Worm (Caenorhabditis elegans) whole organism, L2 larva: ENCODE measurements around the gene fbxc-21.

ENCODE experiments used
- C34F6.9 ChIP-seq: fragments of 150-350 bp; optimal IDR thresholded peaks from 2 replicates; lab custom pipeline; 2014; ENCODE audit warnings: missing biosample characterization, missing genetic modification characterization
- F13H6.1 ChIP-seq: sonication (generic microtip); optimal IDR thresholded peaks from 2 replicates; lab custom pipeline; 2016; ENCODE audit warnings: missing genetic modification characterization, missing compliant biosample characterization
- R02D3.7 ChIP-seq: fragments of 150-350 bp; optimal IDR thresholded peaks from 2 replicates; lab custom pipeline; 2014; ENCODE audit warnings: missing biosample characterization, missing genetic modification characterization
- Y55F3AM.14 ChIP-seq: fragments of 200-800 bp; sonication (Bioruptor generic); optimal IDR thresholded peaks from 2 replicates; lab custom pipeline; 2018; ENCODE audit warnings: mild to moderate bottlenecking, missing genetic modification characterization, missing compliant biosample characterization
- alr-1 ChIP-seq: fragments of 150-350 bp; optimal IDR thresholded peaks from 2 replicates; lab custom pipeline; 2014; ENCODE audit warnings: missing biosample characterization, missing genetic modification characterization
- aly-2 ChIP-seq: fragments of 150-350 bp; optimal IDR thresholded peaks from 2 replicates; lab custom pipeline; 2014; ENCODE audit warnings: missing biosample characterization, missing genetic modification characterization
- blmp-1 ChIP-seq: sonication (generic microtip); optimal IDR thresholded peaks from 2 replicates; lab custom pipeline; 2017; ENCODE audit warnings: missing genetic modification characterization, mild to moderate bottlenecking, missing compliant biosample characterization, antibody characterized with exemption, moderate library complexity; ENCODE audit not compliant: insufficient read depth
- ceh-82 ChIP-seq: fragments of 150-350 bp; optimal IDR thresholded peaks from 2 replicates; lab custom pipeline; 2014; ENCODE audit warnings: missing biosample characterization, missing genetic modification characterization
- crh-2 ChIP-seq: sonication (generic microtip); optimal IDR thresholded peaks from 2 replicates; lab custom pipeline; 2017; ENCODE audit warnings: missing biosample characterization, missing genetic modification characterization
- elt-1 ChIP-seq: fragments of 150-350 bp; optimal IDR thresholded peaks from 2 replicates; lab custom pipeline; 2014; ENCODE audit warnings: missing biosample characterization, missing genetic modification characterization
- elt-3 ChIP-seq: sonication (generic microtip); optimal IDR thresholded peaks from 2 replicates; lab custom pipeline; 2017; ENCODE audit warnings: missing biosample characterization, missing genetic modification characterization
- fos-1 ChIP-seq: fragments of 150-350 bp; optimal IDR thresholded peaks from 2 replicates; lab custom pipeline; 2014; ENCODE audit warnings: missing biosample characterization, missing genetic modification characterization
- lin-11 ChIP-seq: fragments of 150-350 bp; sonication (generic microtip); optimal IDR thresholded peaks from 2 replicates; lab custom pipeline; 2014; ENCODE audit warnings: missing biosample characterization, missing genetic modification characterization, inconsistent platforms, mixed read lengths
- lin-39 ChIP-seq: fragments of 150-350 bp; optimal IDR thresholded peaks from 2 replicates; lab custom pipeline; 2014; ENCODE audit warnings: missing biosample characterization, missing genetic modification reagents, missing genetic modification characterization
- lsy-2 ChIP-seq, 2 experiments: fragments of 150-350 bp in 1 of 2; sonication (generic microtip) in 1 of 2; optimal IDR thresholded peaks; 2 replicates each; lab custom pipeline; 2014 to 2017; ENCODE audit warnings: missing biosample characterization in 2 of 2, missing genetic modification characterization in 2 of 2
- mab-5 ChIP-seq: fragments of 150-350 bp; optimal IDR thresholded peaks from 2 replicates; lab custom pipeline; 2014; ENCODE audit warnings: missing biosample characterization, missing genetic modification characterization
- mbf-1 ChIP-seq: sonication (generic microtip); optimal IDR thresholded peaks from 2 replicates; lab custom pipeline; 2017; ENCODE audit warnings: missing biosample characterization, missing genetic modification characterization
- mdl-1 ChIP-seq, 2 experiments: fragments of 150-350 bp in 1 of 2; sonication (generic microtip) in 1 of 2; optimal IDR thresholded peaks; 2 replicates each; lab custom pipeline; 2017; ENCODE audit warnings: missing biosample characterization in 2 of 2, missing genetic modification characterization in 2 of 2
- nhr-10 ChIP-seq: sonication (generic microtip); optimal IDR thresholded peaks from 2 replicates; lab custom pipeline; 2017; ENCODE audit warnings: missing biosample characterization, missing genetic modification characterization
- nhr-11 ChIP-seq: fragments of 150-350 bp; optimal IDR thresholded peaks from 2 replicates; lab custom pipeline; 2014; ENCODE audit warnings: missing biosample characterization, missing genetic modification characterization
- nhr-12 ChIP-seq: fragments of 150-350 bp; optimal IDR thresholded peaks from 2 replicates; lab custom pipeline; 2014; ENCODE audit warnings: missing biosample characterization, missing genetic modification characterization
- nhr-129 ChIP-seq: fragments of 150-350 bp; optimal IDR thresholded peaks from 2 replicates; lab custom pipeline; 2014; ENCODE audit warnings: missing biosample characterization, missing genetic modification characterization
- nhr-21 ChIP-seq: fragments of 150-350 bp; optimal IDR thresholded peaks from 2 replicates; lab custom pipeline; 2014; ENCODE audit warnings: missing biosample characterization, missing genetic modification characterization
- nhr-23 ChIP-seq: fragments of 150-350 bp; optimal IDR thresholded peaks from 2 replicates; lab custom pipeline; 2014; ENCODE audit warnings: missing biosample characterization, missing genetic modification reagents, missing genetic modification characterization
- nhr-237 ChIP-seq: fragments of 150-350 bp; optimal IDR thresholded peaks from 2 replicates; lab custom pipeline; 2014; ENCODE audit warnings: missing biosample characterization, missing genetic modification characterization
- nhr-6 ChIP-seq: fragments of 150-350 bp; optimal IDR thresholded peaks from 2 replicates; lab custom pipeline; 2014; ENCODE audit warnings: missing biosample characterization, missing genetic modification characterization
- peb-1 ChIP-seq: fragments of 150-350 bp; optimal IDR thresholded peaks from 2 replicates; lab custom pipeline; 2014; ENCODE audit warnings: missing biosample characterization, missing genetic modification characterization
- sem-4 ChIP-seq: fragments of 150-350 bp; optimal IDR thresholded peaks from 2 replicates; lab custom pipeline; 2014; ENCODE audit warnings: missing biosample characterization, missing genetic modification reagents, missing genetic modification characterization
- skn-1 ChIP-seq: sonication (generic microtip); optimal IDR thresholded peaks from 2 replicates; lab custom pipeline; 2017; ENCODE audit warnings: missing biosample characterization, missing genetic modification characterization
- sma-3 ChIP-seq: sonication (generic microtip); optimal IDR thresholded peaks from 2 replicates; lab custom pipeline; 2016; ENCODE audit warnings: missing genetic modification reagents, missing genetic modification characterization, missing compliant biosample characterization
- sma-9 ChIP-seq, 2 experiments: fragments of 150-350 bp in 1 of 2; sonication (generic microtip) in 1 of 2; optimal IDR thresholded peaks; 2 replicates each; lab custom pipeline; 2014 to 2016; ENCODE audit warnings: missing genetic modification characterization in 2 of 2, mild to moderate bottlenecking in 1 of 2, missing biosample characterization in 1 of 2, missing compliant biosample characterization in 1 of 2, missing genetic modification reagents in 1 of 2, moderate library complexity in 1 of 2
- unc-55 ChIP-seq: fragments of 150-350 bp; sonication (generic microtip); optimal IDR thresholded peaks from 3 replicates; lab custom pipeline; 2014; ENCODE audit warnings: missing biosample characterization, missing genetic modification reagents, missing genetic modification characterization
- unc-62 ChIP-seq: fragments of 150-350 bp; optimal IDR thresholded peaks from 2 replicates; lab custom pipeline; 2014; ENCODE audit warnings: missing biosample characterization, missing genetic modification reagents, missing genetic modification characterization
- zag-1 ChIP-seq: fragments of 150-350 bp; optimal IDR thresholded peaks from 2 replicates; lab custom pipeline; 2014; ENCODE audit warnings: missing biosample characterization, missing genetic modification characterization
- ztf-1 ChIP-seq: fragments of 200-800 bp; sonication (Bioruptor generic); conservative IDR thresholded peaks from 2 replicates; pipeline ENCODE4 v1.3.6; 2022; ENCODE audit warnings: missing genetic modification characterization, missing compliant biosample characterization
- ztf-11 ChIP-seq: sonication (generic microtip); optimal IDR thresholded peaks from 2 replicates; lab custom pipeline; 2017; ENCODE audit warnings: missing biosample characterization, missing genetic modification characterization
- ztf-4 ChIP-seq: fragments of 150-350 bp; optimal IDR thresholded peaks from 2 replicates; lab custom pipeline; 2014; ENCODE audit warnings: missing biosample characterization, missing genetic modification characterization

The fbxc-21 gene

ce11 chrII:1714772-1715353 lies 22.1 kb upstream of the fbxc-21 start, which contains the start of gene btb-6:
Gene btb-6, plus strand, starts transcription at chrII:1715303.
- no peak for TF ChIP-seq Y55F3AM.14
- no peak for TF ChIP-seq lin-11 (tag; lab: Kevin White, UChicago)
- TF ChIP-seq nhr-129 (tag; lab: Kevin White, UChicago): no peak
- TF ChIP-seq elt-3: no peak
- no peak for TF ChIP-seq zag-1 (tag; lab: Kevin White, UChicago)
- TF ChIP-seq peb-1: no peak
- TF ChIP-seq unc-55 (GFP tag; lab: Kevin White, UChicago): no peak
- TF ChIP-seq sma-3 (GFP tag; lab: Kevin White, UChicago): no peak

ce11 chrII:1712938-1713337 lies 20.2 kb upstream of the fbxc-21 start, which contains the start of gene btb-7:
Gene btb-7, plus strand, starts transcription at chrII:1713238.
- no peak for TF ChIP-seq unc-62 (GFP tag; lab: Kevin White, UChicago)
- TF ChIP-seq aly-2 (tag; lab: Kevin White, UChicago): no peak
- TF ChIP-seq nhr-10 (tag; lab: Kevin White, UChicago): no peak
- TF ChIP-seq ztf-1: no peak
- TF ChIP-seq skn-1 (tag; lab: Kevin White, UChicago): no peak
- no peak for TF ChIP-seq ztf-11
- TF ChIP-seq R02D3.7 (tag; lab: Kevin White, UChicago): no peak
- no peak for TF ChIP-seq elt-1 (tag; lab: Kevin White, UChicago)
- no peak for TF ChIP-seq mab-5 (tag; lab: Kevin White, UChicago)
- TF ChIP-seq lin-39 (tag; lab: Kevin White, UChicago): no peak
- no peak for TF ChIP-seq fos-1 (tag; lab: Kevin White, UChicago)
- TF ChIP-seq nhr-23 (tag; lab: Kevin White, UChicago): no peak
- no peak for TF ChIP-seq blmp-1
- TF ChIP-seq ceh-82 (tag; lab: Kevin White, UChicago): no peak
- TF ChIP-seq mdl-1 (tag; optimal IDR thresholded peaks at IDR 0.05; lab: Kevin White, UChicago): no peak
- TF ChIP-seq nhr-237 (tag; lab: Kevin White, UChicago): no peak
- TF ChIP-seq crh-2 (tag; lab: Kevin White, UChicago): no peak

- TF ChIP-seq nhr-6 (tag; lab: Kevin White, UChicago): no peak
- no peak for TF ChIP-seq C34F6.9 (tag; lab: Kevin White, UChicago)
- no peak for TF ChIP-seq unc-55 (GFP tag; lab: Kevin White, UChicago)
- TF ChIP-seq sma-9 (GFP tag; optimal IDR thresholded peaks at IDR 0.05; lab: Kevin White, UChicago): no peak
- no peak for TF ChIP-seq sma-9 (tag; optimal IDR thresholded peaks at IDR 0.05; lab: Kevin White, UChicago)
- no peak for TF ChIP-seq ztf-1
- TF ChIP-seq ztf-4 (tag; lab: Kevin White, UChicago): no peak
- no peak for TF ChIP-seq sem-4 (tag; lab: Kevin White, UChicago)
- TF ChIP-seq lsy-2 (tag; optimal IDR thresholded peaks at IDR 0.05; lab: Kevin White, UChicago): no peak
- TF ChIP-seq peb-1: no peak
- TF ChIP-seq mbf-1: no peak
- TF ChIP-seq nhr-12 (tag; lab: Kevin White, UChicago): no peak
- TF ChIP-seq blmp-1: no peak
- TF ChIP-seq lin-39 (tag; lab: Kevin White, UChicago): no peak
- TF ChIP-seq nhr-23 (tag; lab: Kevin White, UChicago): no peak
- no peak for TF ChIP-seq sma-3 (GFP tag; lab: Kevin White, UChicago)
These were observed 17.2 kb upstream of the fbxc-21 start, which contains the start of gene fbxa-184 for ce11 chrII:1709959-1710358. Gene fbxa-184, plus strand, starts transcription at chrII:1710259.

- TF ChIP-seq alr-1 (tag; lab: Kevin White, UChicago): no peak
- TF ChIP-seq nhr-21 (tag; lab: Kevin White, UChicago): no peak
- no peak for TF ChIP-seq sem-4 (tag; lab: Kevin White, UChicago)
- TF ChIP-seq unc-62 (GFP tag; lab: Kevin White, UChicago): no peak
- TF ChIP-seq mdl-1 (tag; optimal IDR thresholded peaks at IDR 0.05; lab: Kevin White, UChicago): no peak
- TF ChIP-seq mbf-1: no peak
- TF ChIP-seq Y55F3AM.14: no peak
- no peak for TF ChIP-seq F13H6.1 (tag; lab: Kevin White, UChicago)
- no peak for TF ChIP-seq ztf-4 (tag; lab: Kevin White, UChicago)
- TF ChIP-seq nhr-11: no peak
- TF ChIP-seq crh-2 (tag; lab: Kevin White, UChicago): no peak
These were observed 13.7 kb upstream of the fbxc-21 start, which contains the start of gene sdz-18 for ce11 chrII:1706385-1706784. Gene sdz-18, minus strand, starts transcription at chrII:1706485.
